Worm (Caenorhabditis elegans) whole organism, mixed stage, embryonic: ENCODE measurements around the gene oac-29.

Experiments used
- M03D4.4 ChIP-seq: sonication (generic microtip); optimal IDR thresholded peaks from 2 replicates; lab custom pipeline; 2017; ENCODE audit warnings: mild to moderate bottlenecking, missing genetic modification characterization, missing compliant biosample characterization
- blmp-1 ChIP-seq: fragments of 150-350 bp; optimal IDR thresholded peaks from 2 replicates; lab custom pipeline; 2014; ENCODE audit warnings: missing biosample characterization, missing genetic modification characterization
- ceh-39 ChIP-seq: fragments of 150-350 bp; optimal IDR thresholded peaks from 2 replicates; lab custom pipeline; 2014; ENCODE audit warnings: missing biosample characterization, missing genetic modification characterization
- ceh-43 ChIP-seq: fragments of 200-800 bp; sonication (Bioruptor generic); optimal IDR thresholded peaks from 2 replicates; lab custom pipeline; 2018; ENCODE audit warnings: mild to moderate bottlenecking, missing genetic modification characterization, moderate library complexity, missing compliant biosample characterization
- ceh-83 ChIP-seq: fragments of 200-800 bp; sonication (Bioruptor generic); optimal IDR thresholded peaks from 2 replicates; lab custom pipeline; 2018; ENCODE audit warnings: mild to moderate bottlenecking, missing genetic modification characterization, missing compliant biosample characterization
- ces-1 ChIP-seq: fragments of 150-350 bp; optimal IDR thresholded peaks from 2 replicates; lab custom pipeline; 2014; ENCODE audit warnings: missing biosample characterization, missing genetic modification reagents, missing genetic modification characterization
- elt-1 ChIP-seq: sonication (generic microtip); optimal IDR thresholded peaks from 2 replicates; lab custom pipeline; 2017; ENCODE audit warnings: missing genetic modification characterization, mild to moderate bottlenecking, missing compliant biosample characterization, antibody characterized with exemption, moderate library complexity, borderline replicate concordance; ENCODE audit not compliant: insufficient read depth
- elt-3 ChIP-seq: fragments of 150-350 bp; optimal IDR thresholded peaks from 2 replicates; lab custom pipeline; 2014; ENCODE audit warnings: missing biosample characterization, missing genetic modification characterization
- ham-2 ChIP-seq: fragments of 200-800 bp; sonication (Bioruptor generic); optimal IDR thresholded peaks from 2 replicates; lab custom pipeline; 2018; ENCODE audit warnings: mild to moderate bottlenecking, missing genetic modification characterization, missing compliant biosample characterization
- hlh-1 ChIP-seq: fragments of 150-350 bp; optimal IDR thresholded peaks from 2 replicates; lab custom pipeline; 2014; ENCODE audit warnings: missing biosample characterization, missing genetic modification reagents, missing genetic modification characterization
- lin-13 ChIP-seq: fragments of 150-350 bp; optimal IDR thresholded peaks from 2 replicates; lab custom pipeline; 2014; ENCODE audit warnings: missing biosample characterization, missing genetic modification characterization
- lin-32 ChIP-seq: fragments of 200-800 bp; sonication (Bioruptor generic); optimal IDR thresholded peaks from 2 replicates; lab custom pipeline; 2018; ENCODE audit warnings: mild to moderate bottlenecking, missing genetic modification characterization, missing compliant biosample characterization
- lsy-2 ChIP-seq: fragments of 150-350 bp; optimal IDR thresholded peaks from 2 replicates; lab custom pipeline; 2014; ENCODE audit warnings: missing biosample characterization, missing genetic modification characterization
- mep-1 ChIP-seq: fragments of 150-350 bp; optimal IDR thresholded peaks from 2 replicates; lab custom pipeline; 2017; ENCODE audit warnings: missing biosample characterization, missing genetic modification reagents, missing genetic modification characterization, inconsistent platforms
- mls-2 ChIP-seq: sonication (generic microtip); optimal IDR thresholded peaks from 2 replicates; lab custom pipeline; 2016; ENCODE audit warnings: mild to moderate bottlenecking, missing genetic modification characterization, moderate library complexity, missing compliant biosample characterization
- nhr-12 ChIP-seq: fragments of 150-350 bp; optimal IDR thresholded peaks from 2 replicates; lab custom pipeline; 2014; ENCODE audit warnings: missing biosample characterization, missing genetic modification characterization
- nhr-237 ChIP-seq: fragments of 150-350 bp; optimal IDR thresholded peaks from 2 replicates; lab custom pipeline; 2014; ENCODE audit warnings: missing biosample characterization, missing genetic modification characterization
- nhr-28 ChIP-seq: fragments of 150-350 bp; optimal IDR thresholded peaks from 2 replicates; lab custom pipeline; 2014; ENCODE audit warnings: missing biosample characterization, missing genetic modification characterization
- nhr-76 ChIP-seq: sonication (generic microtip); optimal IDR thresholded peaks from 2 replicates; lab custom pipeline; 2017; ENCODE audit warnings: missing biosample characterization, missing genetic modification characterization
- pha-4 ChIP-seq: fragments of 150-350 bp; optimal IDR thresholded peaks from 2 replicates; lab custom pipeline; 2018; ENCODE audit warnings: missing biosample characterization, missing genetic modification reagents, missing genetic modification characterization
- sem-2 ChIP-seq: fragments of 200-800 bp; sonication (Bioruptor generic); optimal IDR thresholded peaks from 2 replicates; lab custom pipeline; 2018; ENCODE audit warnings: mild to moderate bottlenecking, missing genetic modification characterization, missing compliant biosample characterization
- snpc-4 ChIP-seq: fragments of 150-350 bp; optimal IDR thresholded peaks from 2 replicates; lab custom pipeline; 2014; ENCODE audit warnings: missing biosample characterization, missing genetic modification characterization
- sptf-1 ChIP-seq: sonication (generic microtip); optimal IDR thresholded peaks from 2 replicates; lab custom pipeline; 2017; ENCODE audit warnings: mild to moderate bottlenecking, missing genetic modification characterization, moderate library complexity, missing compliant biosample characterization
- tbx-8 ChIP-seq: fragments of 200-800 bp; sonication (Bioruptor generic); optimal IDR thresholded peaks from 2 replicates; lab custom pipeline; 2018; ENCODE audit warnings: mild to moderate bottlenecking, missing genetic modification characterization, moderate library complexity, missing compliant biosample characterization
- unc-120 ChIP-seq: sonication (generic microtip); optimal IDR thresholded peaks from 2 replicates; lab custom pipeline; 2017; ENCODE audit warnings: missing genetic modification characterization, missing compliant biosample characterization; ENCODE audit not compliant: poor library complexity, severe bottlenecking
- unc-39 ChIP-seq: fragments of 150-350 bp; optimal IDR thresholded peaks from 2 replicates; lab custom pipeline; 2014; ENCODE audit warnings: missing biosample characterization, missing genetic modification characterization
- unc-62 ChIP-seq: fragments of 150-350 bp; optimal IDR thresholded peaks from 2 replicates; lab custom pipeline; 2014; ENCODE audit warnings: missing biosample characterization, missing genetic modification reagents, missing genetic modification characterization
- zip-8 ChIP-seq: fragments of 150-350 bp; optimal IDR thresholded peaks from 2 replicates; lab custom pipeline; 2014; ENCODE audit warnings: missing biosample characterization, missing genetic modification characterization
- ztf-11 ChIP-seq: fragments of 150-350 bp; optimal IDR thresholded peaks from 2 replicates; lab custom pipeline; 2014; ENCODE audit warnings: missing biosample characterization, missing genetic modification characterization

oac-29 gene

ce11 chrV:8626406-8626805 lies 9.1 kb downstream of the oac-29 start:
- TF ChIP-seq lin-13 (tag; lab: Kevin White, UChicago) (no peak), unc-120 (tag; lab: Kevin White, UChicago) (no peak), nhr-28 (no peak), lsy-2 (tag; lab: Kevin White, UChicago) (no peak), ztf-11 (tag; lab: Kevin White, UChicago) (no peak), nhr-237 (tag; lab: Kevin White, UChicago) (no peak)

ce11 chrV:8623754-8624153 lies 11.7 kb downstream of the oac-29 start, which contains the start of gene F41E6.17:
F41E6.17 (plus strand) TSS chrV:8624101.
- TF ChIP-seq lin-32 (GFP tag; lab: Kevin White, UChicago) (no peak), ham-2 (GFP tag; lab: Kevin White, UChicago) (no peak), ces-1 (GFP tag; lab: Kevin White, UChicago) (peak; percentile 41), hlh-1 (tag; lab: Kevin White, UChicago) (no peak), ceh-43 (GFP tag; lab: Kevin White, UChicago) (no peak)
- TF ChIP-seq, all 35 proteins: peak for 1

ce11 chrV:8622314-8622713 lies 13.2 kb downstream of the oac-29 start, which contains the start of gene F41E6.1:
F41E6.1 (plus strand) TSS chrV:8622614.
- TF ChIP-seq snpc-4 (tag; lab: Kevin White, UChicago) (no peak), hlh-1 (tag; lab: Kevin White, UChicago) (no peak), ceh-83 (no peak), zip-8 (tag; lab: Kevin White, UChicago) (no peak), mls-2 (no peak), tbx-8 (no peak), nhr-28 (no peak), M03D4.4 (tag; lab: Kevin White, UChicago) (no peak), ztf-11 (tag; lab: Kevin White, UChicago) (no peak), nhr-12 (tag; lab: Kevin White, UChicago) (no peak), unc-39 (tag; lab: Kevin White, UChicago) (no peak), ceh-39 (tag; lab: Kevin White, UChicago) (no peak), sem-2 (no peak), blmp-1 (tag; lab: Kevin White, UChicago) (no peak), pha-4 (tag; lab: Kevin White, UChicago) (no peak), lin-13 (tag; lab: Kevin White, UChicago) (no peak), unc-62 (GFP tag; lab: Kevin White, UChicago) (no peak), ceh-43 (GFP tag; lab: Kevin White, UChicago) (no peak), elt-3 (tag; lab: Kevin White, UChicago) (no peak), elt-1 (no peak)
- TF ChIP-seq, all 35 proteins: peak for 0

ce11 chrV:8621213-8621612 lies 14.3 kb downstream of the oac-29 start, which contains the start of gene idpc-2:
idpc-2 (minus strand) TSS chrV:8621313.
- no peak for TF ChIP-seq zip-8 (tag; lab: Kevin White, UChicago)
- no peak for TF ChIP-seq ceh-83

- TF ChIP-seq unc-120 (tag; lab: Kevin White, UChicago) (no peak), ceh-39 (tag; lab: Kevin White, UChicago) (no peak), ceh-83 (no peak), blmp-1 (tag; lab: Kevin White, UChicago) (no peak), ztf-11 (tag; lab: Kevin White, UChicago) (no peak), lsy-2 (tag; lab: Kevin White, UChicago) (no peak), zip-8 (tag; lab: Kevin White, UChicago) (no peak), mep-1 (tag; lab: Kevin White, UChicago) (no peak)
Measured at ce11 chrV:8618738-8619137, 16.7 kb downstream of the oac-29 start, which contains the start of gene grd-5. grd-5 (plus strand) TSS chrV:8619032.

ce11 chrV:8615711-8616110 lies 19.8 kb downstream of the oac-29 start:
- TF ChIP-seq hlh-1 (tag; lab: Kevin White, UChicago) = no peak
- no peak for TF ChIP-seq mls-2
- TF ChIP-seq nhr-28 = no peak
- TF ChIP-seq mep-1 (tag; lab: Kevin White, UChicago) = no peak
- no peak for TF ChIP-seq nhr-76 (tag; lab: Kevin White, UChicago)
- TF ChIP-seq sptf-1 (tag; lab: Kevin White, UChicago) = peak; percentile 26
